Worm (Caenorhabditis elegans) whole organism, early embryonic: ENCODE results near the gene rps-8.

Source experiments
- aly-1 ChIP-seq: sonication (generic microtip); optimal IDR thresholded peaks from 2 replicates; lab custom pipeline; 2016; ENCODE audit warnings: missing genetic modification characterization, missing compliant biosample characterization
- ama-1 ChIP-seq: fragments of 150-350 bp; optimal IDR thresholded peaks from 2 replicates; lab custom pipeline; 2014
- flt-1 ChIP-seq: fragments of 200-800 bp; sonication (Bioruptor generic); IDR thresholded peaks from 2 replicates; pipeline ENCODE4 v1.3.6; 2022; ENCODE audit warnings: missing genetic modification characterization, missing compliant biosample characterization

- TF ChIP-seq aly-1 (tag; lab: Kevin White, UChicago) (no peak), flt-1 (GFP tag; lab: Robert Waterston, UW) (no peak), ama-1 (lab: Kevin White, UChicago) (no peak)
Measured at ce11 chrIV:7313962-7314361, 302 bp upstream of the rps-8 start.
